Worm (Caenorhabditis elegans) whole organism, L4 larva: ENCODE data around the gene F07C6.6.
"Not testable (repeated sequence)": the region's sequence is repeated elsewhere in the genome, so short reads cannot be mapped to it uniquely, and the experiment has no call there.

Experiments
- F49E8.2 ChIP-seq: sonication (generic microtip); optimal IDR thresholded peaks from 2 replicates; lab custom pipeline; 2016; ENCODE audit warnings: missing compliant biosample characterization, mild to moderate bottlenecking, missing genetic modification characterization, borderline replicate concordance
- T26A8.4 ChIP-seq: fragments of 200-800 bp; sonication (Bioruptor generic); IDR thresholded peaks from 2 replicates; pipeline ENCODE4 v1.3.6; 2022; ENCODE audit warnings: missing genetic modification characterization, missing compliant biosample characterization
- Y48G9A.11 ChIP-seq: fragments of 200-800 bp; sonication (Bioruptor generic); IDR thresholded peaks from 2 replicates; pipeline ENCODE4 v1.3.6; 2022; ENCODE audit warnings: missing genetic modification reagents, missing genetic modification characterization, missing compliant biosample characterization
- Y75B8A.6 ChIP-seq: fragments of 200-800 bp; sonication (Bioruptor generic); IDR thresholded peaks from 2 replicates; pipeline ENCODE4 v1.3.6; 2022; ENCODE audit warnings: missing genetic modification reagents, missing genetic modification characterization, missing compliant biosample characterization
- ZK337.2 ChIP-seq: fragments of 200-800 bp; sonication (Bioruptor generic); IDR thresholded peaks from 2 replicates; pipeline ENCODE4 v1.3.6; 2022; ENCODE audit warnings: missing genetic modification reagents, missing genetic modification characterization, missing compliant biosample characterization
- aha-1 ChIP-seq: fragments of 150-350 bp; peaks from one replicate; lab custom pipeline; 2014; ENCODE audit warnings: missing biosample characterization, missing genetic modification characterization
- aly-2 ChIP-seq: sonication (generic microtip); optimal IDR thresholded peaks from 2 replicates; lab custom pipeline; 2018; ENCODE audit warnings: missing biosample characterization, missing genetic modification characterization
- arid-1 ChIP-seq: fragments of 200-800 bp; sonication (Bioruptor generic); conservative IDR thresholded peaks from 2 replicates; pipeline ENCODE4 v1.3.6; 2022; ENCODE audit warnings: missing genetic modification reagents, missing genetic modification characterization, missing compliant biosample characterization
- attf-4 ChIP-seq: sonication (generic microtip); optimal IDR thresholded peaks from 3 replicates; lab custom pipeline; 2017; ENCODE audit warnings: missing biosample characterization, missing genetic modification characterization
- ceh-28 ChIP-seq: fragments of 150-350 bp; optimal IDR thresholded peaks from 2 replicates; lab custom pipeline; 2014; ENCODE audit warnings: missing biosample characterization, missing genetic modification reagents, missing genetic modification characterization
- ceh-62 ChIP-seq: sonication (generic microtip); optimal IDR thresholded peaks from 2 replicates; lab custom pipeline; 2017; ENCODE audit warnings: missing biosample characterization, missing genetic modification characterization
- ctbp-1 ChIP-seq: fragments of 200-800 bp; sonication (Bioruptor generic); IDR thresholded peaks from 2 replicates; pipeline ENCODE4 v1.3.6; 2022; ENCODE audit warnings: missing genetic modification reagents, missing genetic modification characterization, missing compliant biosample characterization
- daf-16 ChIP-seq, 3 experiments: sonication (generic microtip); optimal IDR thresholded peaks; 2 replicates each; lab custom pipeline; 2016 to 2017; ENCODE audit warnings: missing genetic modification characterization in 3 of 3, missing genetic modification reagents in 3 of 3, mild to moderate bottlenecking in 2 of 3, missing compliant biosample characterization in 2 of 3, missing biosample characterization in 1 of 3, moderate library complexity in 1 of 3
- dmd-6 ChIP-seq: fragments of 200-800 bp; sonication (Bioruptor generic); IDR thresholded peaks from 2 replicates; pipeline ENCODE4 v1.3.6; 2022; ENCODE audit warnings: missing genetic modification reagents, missing genetic modification characterization, missing compliant biosample characterization
- dpl-1 ChIP-seq: fragments of 150-350 bp; optimal IDR thresholded peaks from 2 replicates; lab custom pipeline; 2014; ENCODE audit warnings: missing biosample characterization, missing genetic modification reagents, missing genetic modification characterization
- hlh-11 ChIP-seq: fragments of 200-800 bp; sonication (Bioruptor generic); optimal IDR thresholded peaks from 2 replicates; lab custom pipeline; 2018; ENCODE audit warnings: mild to moderate bottlenecking, missing genetic modification characterization, missing compliant biosample characterization
- lim-7 ChIP-seq: fragments of 200-800 bp; sonication (Bioruptor generic); IDR thresholded peaks from 2 replicates; pipeline ENCODE4 v1.3.6; 2022; ENCODE audit warnings: missing genetic modification characterization, missing compliant biosample characterization
- lin-1 ChIP-seq: fragments of 200-800 bp; sonication (Bioruptor generic); IDR thresholded peaks from 2 replicates; pipeline ENCODE4 v1.3.6; 2022; ENCODE audit warnings: missing genetic modification reagents, missing genetic modification characterization, missing compliant biosample characterization
- lin-38 ChIP-seq: fragments of 200-800 bp; sonication (Bioruptor generic); IDR thresholded peaks from 2 replicates; pipeline ENCODE4 v1.3.6; 2022; ENCODE audit warnings: missing genetic modification reagents, missing genetic modification characterization, missing compliant biosample characterization
- lsy-2 ChIP-seq, 2 experiments: fragments of 150-350 bp in 1 of 2; sonication (generic microtip) in 1 of 2; optimal IDR thresholded peaks; 2 replicates each; lab custom pipeline; 2014 to 2017; ENCODE audit warnings: missing biosample characterization in 2 of 2, missing genetic modification characterization in 2 of 2
- madf-9 ChIP-seq: fragments of 200-800 bp; sonication (Bioruptor generic); conservative IDR thresholded peaks from 2 replicates; pipeline ENCODE4 v1.3.6; 2022; ENCODE audit warnings: missing genetic modification reagents, missing genetic modification characterization, missing compliant biosample characterization
- mdt-29 ChIP-seq: fragments of 200-800 bp; sonication (Bioruptor generic); IDR thresholded peaks from 2 replicates; pipeline ENCODE4 v1.3.6; 2022; ENCODE audit warnings: missing genetic modification reagents, missing genetic modification characterization, missing compliant biosample characterization
- mes-2 ChIP-seq: sonication (generic microtip); optimal IDR thresholded peaks from 2 replicates; lab custom pipeline; 2016; ENCODE audit warnings: missing genotype, mild to moderate bottlenecking, missing genetic modification characterization, missing compliant biosample characterization; ENCODE audit not compliant: poor library complexity, severe bottlenecking
- mxl-2 ChIP-seq: fragments of 200-800 bp; sonication (Bioruptor generic); conservative IDR thresholded peaks from 2 replicates; pipeline ENCODE4 v1.3.6; 2022; ENCODE audit warnings: missing genetic modification reagents, missing genetic modification characterization, missing compliant biosample characterization
- mxl-3 ChIP-seq: fragments of 200-800 bp; sonication (Bioruptor generic); optimal IDR thresholded peaks from 2 replicates; lab custom pipeline; 2018; ENCODE audit warnings: mild to moderate bottlenecking, missing genetic modification characterization, missing compliant biosample characterization
- nhr-10 ChIP-seq: fragments of 150-350 bp; optimal IDR thresholded peaks from 2 replicates; lab custom pipeline; 2014; ENCODE audit warnings: missing biosample characterization, missing genetic modification characterization
- nhr-102 ChIP-seq: sonication (generic microtip); optimal IDR thresholded peaks from 2 replicates; lab custom pipeline; 2016; ENCODE audit warnings: mild to moderate bottlenecking, missing genetic modification characterization, moderate library complexity, missing compliant biosample characterization
- nhr-42 ChIP-seq: fragments of 200-800 bp; sonication (Bioruptor generic); IDR thresholded peaks from 2 replicates; pipeline ENCODE4 v1.3.6; 2022; ENCODE audit warnings: missing genetic modification characterization, missing compliant biosample characterization
- php-3 ChIP-seq: fragments of 200-800 bp; sonication (Bioruptor generic); IDR thresholded peaks from 2 replicates; pipeline ENCODE4 v1.3.6; 2022; ENCODE audit warnings: missing genetic modification reagents, missing genetic modification characterization, missing compliant biosample characterization
- skn-1 ChIP-seq: fragments of 150-350 bp; optimal IDR thresholded peaks from 2 replicates; lab custom pipeline; 2014; ENCODE audit warnings: missing biosample characterization, missing genetic modification characterization
- snpc-1.2 ChIP-seq: fragments of 200-800 bp; sonication (Bioruptor generic); IDR thresholded peaks from 2 replicates; pipeline ENCODE4 v1.3.6; 2022; ENCODE audit warnings: missing genetic modification reagents, missing genetic modification characterization, missing compliant biosample characterization
- snpc-4 ChIP-seq: fragments of 150-350 bp; optimal IDR thresholded peaks from 2 replicates; lab custom pipeline; 2014; ENCODE audit warnings: missing biosample characterization, missing genetic modification characterization
- spr-1 ChIP-seq: sonication (generic microtip); optimal IDR thresholded peaks from 2 replicates; lab custom pipeline; 2016; ENCODE audit warnings: mild to moderate bottlenecking, missing genetic modification characterization, missing compliant biosample characterization
- unc-130 ChIP-seq: sonication (generic microtip); optimal IDR thresholded peaks from 2 replicates; lab custom pipeline; 2016; ENCODE audit warnings: missing genetic modification reagents, missing genetic modification characterization, missing compliant biosample characterization

The F07C6.6 gene

DNA sequence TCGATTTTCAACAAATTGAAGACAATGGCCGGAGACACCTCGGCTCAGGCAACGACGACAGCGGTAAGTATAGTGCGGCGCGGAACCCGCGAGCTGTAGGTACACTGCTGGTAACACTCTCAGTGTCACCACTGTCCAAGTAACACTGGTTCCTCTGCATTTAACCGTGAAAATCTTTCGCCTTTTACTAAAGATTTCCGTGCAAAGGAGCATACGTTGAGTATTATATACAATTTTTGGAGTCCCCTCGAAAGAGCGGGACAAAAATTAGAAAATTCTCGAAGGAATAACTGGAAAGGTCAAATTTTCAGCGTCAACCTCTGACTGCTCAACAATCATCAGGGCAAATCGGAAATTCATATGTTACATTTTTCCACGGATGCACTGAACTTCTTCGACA is 6.6 kb upstream of the F07C6.6 start (continued):
- TF ChIP-seq attf-4 (tag; lab: Kevin White, UChicago) (no peak), dmd-6 (GFP tag; lab: Robert Waterston, UW) (no peak), snpc-1.2 (GFP tag; lab: Robert Waterston, UW) (peak; percentile 92), madf-9 (no peak), Y75B8A.6 (GFP tag; lab: Robert Waterston, UW) (no peak), lsy-2 (tag; optimal IDR thresholded peaks at IDR 0.05; lab: Kevin White, UChicago) (no peak), spr-1 (tag; lab: Kevin White, UChicago) (no peak), skn-1 (tag; lab: Kevin White, UChicago) (no peak), dpl-1 (GFP tag; lab: Kevin White, UChicago) (no peak), nhr-42 (GFP tag; lab: Robert Waterston, UW) (no peak), lin-38 (GFP tag; lab: Robert Waterston, UW) (peak; percentile 33; the same call in 1 of the 2 replicates)

DNA sequence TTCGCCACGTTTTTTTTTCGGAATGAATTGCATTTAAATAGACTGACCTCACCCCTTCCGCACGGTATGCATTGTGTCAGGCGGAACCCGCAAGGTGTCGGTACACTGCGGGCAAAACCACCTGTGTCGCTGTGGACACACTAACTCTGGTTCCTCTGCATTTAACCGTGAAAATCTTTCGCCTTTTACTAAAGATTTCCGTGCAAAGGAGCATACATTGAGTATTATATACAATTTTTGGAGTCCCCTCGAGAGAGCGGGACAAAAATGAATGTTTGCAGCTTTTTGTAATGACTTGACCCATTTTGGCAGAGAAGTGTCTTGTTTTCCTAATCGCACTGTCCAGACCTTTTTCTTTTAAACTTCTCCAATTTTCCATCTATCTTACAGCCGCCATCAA is 5.6 kb upstream of the F07C6.6 start:
- TF ChIP-seq T26A8.4 (GFP tag; lab: Robert Waterston, UW) (peak; percentile 62), arid-1 (GFP tag; lab: Robert Waterston, UW) (0 out of 2 replicates have a peak, but pooled peaks have one; percentile 41), F49E8.2 (tag; lab: Kevin White, UChicago) (peak; percentile 72), nhr-102 (tag; lab: Kevin White, UChicago) (peak; percentile 46), lin-1 (GFP tag; lab: Robert Waterston, UW) (0 out of 2 replicates have a peak, but pooled peaks have one; percentile 35), unc-130 (peak; percentile 43), mes-2 (tag; lab: Kevin White, UChicago) (peak; percentile 49), lim-7 (GFP tag; lab: Robert Waterston, UW) (0 out of 2 replicates have a peak, but pooled peaks have one; percentile 13), daf-16 (tag; optimal IDR thresholded peaks at IDR 0.05; lab: Kevin White, UChicago) (peak; percentile 16), hlh-11 (tag; lab: Kevin White, UChicago) (peak; percentile 11), Y48G9A.11 (GFP tag; lab: Robert Waterston, UW) (peak; percentile 55; the same call in 1 of the 2 replicates), snpc-4 (peak; percentile 55), lin-38 (GFP tag; lab: Robert Waterston, UW) (peak; percentile 48; the same call in 1 of the 2 replicates), mdt-29 (GFP tag; lab: Robert Waterston, UW) (0 out of 2 replicates have a peak, but pooled peaks have one; percentile 45), snpc-1.2 (GFP tag; lab: Robert Waterston, UW) (peak; percentile 95)
- TF ChIP-seq daf-16 (GFP tag; optimal IDR thresholded peaks at IDR 0.05; lab: Kevin White, UChicago), result not testable (repeated sequence)

DNA sequence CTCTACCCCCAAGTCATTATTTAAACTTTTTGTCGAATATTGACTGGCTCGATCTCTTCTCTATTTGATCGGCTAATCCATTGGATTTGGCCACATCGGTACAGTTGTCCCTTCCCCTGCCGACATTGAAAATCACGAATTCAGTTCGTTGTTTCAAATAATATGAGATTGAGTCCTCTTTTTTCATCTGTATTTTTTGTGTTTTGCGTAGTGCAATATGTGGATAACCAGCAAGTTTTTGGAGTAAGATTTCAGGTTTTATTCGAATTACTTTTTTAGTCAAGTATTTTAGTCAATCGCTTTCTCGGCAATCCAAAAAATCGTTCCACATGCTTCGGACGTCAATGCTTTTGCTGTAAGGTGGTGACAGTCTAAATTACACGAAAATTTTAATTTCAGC is 3.5 kb upstream of the F07C6.6 start, which contains the start of gene F07C6.3:
F07C6.3 (plus strand) TSS at position 148 of the 400 bp plus-strand sequence.
- no peak for TF ChIP-seq aly-2
- TF ChIP-seq aha-1, result peak; percentile 97

DNA sequence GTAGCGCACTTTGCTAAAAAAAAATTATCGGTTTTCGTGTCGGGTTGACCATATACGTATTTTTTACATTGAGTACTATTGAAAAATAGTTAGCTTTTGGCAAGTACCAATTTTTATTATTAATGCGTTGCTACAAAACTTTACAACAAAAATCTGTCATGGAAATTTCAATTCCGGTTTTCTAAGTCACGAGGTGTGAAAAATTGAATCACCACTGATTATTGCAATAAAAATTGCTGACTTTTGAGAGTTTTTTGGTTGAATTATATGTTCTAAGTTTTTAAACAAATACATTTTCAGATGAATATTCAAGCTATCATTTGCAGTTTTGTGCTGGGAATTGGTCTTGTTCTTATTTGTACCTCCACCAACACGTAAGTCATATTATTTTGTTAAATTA is 1.7 kb upstream of the F07C6.6 start, which contains the start of gene F07C6.2:
F07C6.2 (plus strand) TSS at position 301 of the 400 bp plus-strand sequence.
- TF ChIP-seq T26A8.4 (GFP tag; lab: Robert Waterston, UW), result no peak
- no peak for TF ChIP-seq ctbp-1 (GFP tag; lab: Robert Waterston, UW)
- TF ChIP-seq php-3 (GFP tag; lab: Robert Waterston, UW), result no peak
- no peak for TF ChIP-seq F49E8.2 (tag; lab: Kevin White, UChicago)
- no peak for TF ChIP-seq ZK337.2 (GFP tag; lab: Robert Waterston, UW)
- no peak for TF ChIP-seq mxl-3 (GFP tag; lab: Kevin White, UChicago)
- no peak for TF ChIP-seq ceh-62 (tag; lab: Kevin White, UChicago)
- TF ChIP-seq mxl-2 (GFP tag; lab: Robert Waterston, UW), result no peak
- TF ChIP-seq daf-16 (GFP tag; optimal IDR thresholded peaks at IDR 0.05; lab: Kevin White, UChicago), result no peak
- no peak for TF ChIP-seq daf-16 (tag; optimal IDR thresholded peaks at IDR 0.05; lab: Kevin White, UChicago)
- no peak for TF ChIP-seq ceh-28 (tag; lab: Kevin White, UChicago)
- no peak for TF ChIP-seq nhr-10
- TF ChIP-seq, all 104 proteins: peak for 0
